Fruit fly (Drosophila melanogaster) whole organism, embryonic: Measurements from ENCODE around the gene witty.
A peak's percentile ranks its signal among the peaks of the same experiment; 100 is the strongest.

Experiments used
- BEAF-32 ChIP-seq: fragments of 200-800 bp; sonication (Bioruptor generic); optimal IDR thresholded peaks from 3 replicates; lab custom pipeline; 2017; ENCODE audit warnings: missing biosample characterization, missing genetic modification characterization, mild to moderate bottlenecking, moderate library complexity, missing genetic modification reagents
- Bgb ChIP-seq: fragments of 200-800 bp; sonication (Bioruptor generic); IDR thresholded peaks from 2 replicates; pipeline ENCODE4 v1.3.6; 2022; ENCODE audit warnings: missing biosample characterization, missing genetic modification characterization; ENCODE audit not compliant: partially characterized antibody
- CG13775 ChIP-seq: fragments of 200-800 bp; sonication (Bioruptor generic); optimal IDR thresholded peaks from 3 replicates; lab custom pipeline; 2017; ENCODE audit warnings: missing biosample characterization, mild to moderate bottlenecking, missing genetic modification characterization
- CG15514 ChIP-seq: fragments of 200-800 bp; sonication (Bioruptor generic); optimal IDR thresholded peaks from 3 replicates; lab custom pipeline; 2017; ENCODE audit warnings: missing biosample characterization, missing genetic modification characterization, mild to moderate bottlenecking, moderate library complexity, missing genetic modification reagents
- CG1602 ChIP-seq: fragments of 200-800 bp; sonication (Bioruptor generic); optimal IDR thresholded peaks from 3 replicates; lab custom pipeline; 2016; ENCODE audit warnings: missing biosample characterization, missing genetic modification characterization
- CG17328 ChIP-seq: fragments of 200-800 bp; sonication (Bioruptor generic); IDR thresholded peaks from 2 replicates; pipeline ENCODE4 v1.3.6; 2022; ENCODE audit warnings: missing biosample characterization, missing genetic modification characterization
- CG17568 ChIP-seq: fragments of 200-800 bp; sonication (Bioruptor generic); optimal IDR thresholded peaks from 2 replicates; lab custom pipeline; 2018; ENCODE audit warnings: missing biosample characterization, mild to moderate bottlenecking, missing genetic modification characterization, moderate library complexity
- CG18011 ChIP-seq: fragments of 200-800 bp; sonication (Bioruptor generic); optimal IDR thresholded peaks from 2 replicates; lab custom pipeline; 2017; ENCODE audit warnings: missing biosample characterization, missing genetic modification characterization, mild to moderate bottlenecking, moderate library complexity, missing genotype
- CG2712 ChIP-seq: fragments of 200-800 bp; optimal IDR thresholded peaks from 3 replicates; lab custom pipeline; 2019; ENCODE audit warnings: missing biosample characterization, mild to moderate bottlenecking, missing genetic modification characterization, moderate library complexity
- CG34224 ChIP-seq: fragments of 200-800 bp; sonication (Bioruptor generic); IDR thresholded peaks from 3 replicates; pipeline ENCODE4 v1.3.6; 2022; ENCODE audit warnings: missing biosample characterization, missing genetic modification characterization; ENCODE audit not compliant: partially characterized antibody
- CG3995 ChIP-seq: fragments of 200-800 bp; sonication (Bioruptor generic); optimal IDR thresholded peaks from 3 replicates; lab custom pipeline; 2016; ENCODE audit warnings: missing biosample characterization, missing genetic modification characterization
- CG42726 ChIP-seq: fragments of 200-800 bp; sonication (Bioruptor generic); IDR thresholded peaks from 2 replicates; pipeline ENCODE4 v1.3.6; 2022; ENCODE audit warnings: missing biosample characterization, missing genetic modification characterization; ENCODE audit not compliant: partially characterized antibody
- CG4707 ChIP-seq: fragments of 200-800 bp; sonication (Bioruptor generic); optimal IDR thresholded peaks from 2 replicates; lab custom pipeline; 2018; ENCODE audit warnings: missing biosample characterization, mild to moderate bottlenecking, missing genetic modification characterization, moderate library complexity
- CG4854 ChIP-seq: fragments of 200-800 bp; sonication (Bioruptor generic); optimal IDR thresholded peaks from 2 replicates; lab custom pipeline; 2016; ENCODE audit warnings: missing biosample characterization, missing genetic modification characterization, inconsistent platforms
- CG6765 ChIP-seq: fragments of 200-800 bp; sonication (Bioruptor generic); optimal IDR thresholded peaks from 3 replicates; lab custom pipeline; 2017; ENCODE audit warnings: missing biosample characterization, mild to moderate bottlenecking, missing genetic modification characterization
- CG6791 ChIP-seq: fragments of 200-800 bp; sonication (Bioruptor generic); IDR thresholded peaks from 3 replicates; pipeline ENCODE4 v1.3.6; 2022; ENCODE audit warnings: missing biosample characterization, missing genetic modification characterization; ENCODE audit not compliant: partially characterized antibody
- CG7963 ChIP-seq: fragments of 200-800 bp; sonication (Bioruptor generic); IDR thresholded peaks from 3 replicates; pipeline ENCODE4 v1.3.6; 2022; ENCODE audit warnings: missing biosample characterization, missing genetic modification characterization; ENCODE audit not compliant: partially characterized antibody
- CG7987 ChIP-seq: fragments of 200-800 bp; sonication (Bioruptor generic); optimal IDR thresholded peaks from 2 replicates; lab custom pipeline; 2018; ENCODE audit warnings: missing biosample characterization, mild to moderate bottlenecking, missing genetic modification characterization, moderate library complexity
- CoRest ChIP-seq: fragments of 200-800 bp; sonication (Bioruptor generic); optimal IDR thresholded peaks from 3 replicates; lab custom pipeline; 2018; ENCODE audit warnings: missing biosample characterization, mild to moderate bottlenecking, missing genetic modification characterization, moderate library complexity
- Doc3 ChIP-seq: fragments of 200-800 bp; sonication (Bioruptor generic); IDR thresholded peaks from 3 replicates; pipeline ENCODE4 v1.3.6; 2022; ENCODE audit warnings: missing biosample characterization, missing genetic modification characterization; ENCODE audit not compliant: partially characterized antibody
- Dref ChIP-seq: fragments of 200-800 bp; sonication (Bioruptor generic); IDR thresholded peaks from 2 replicates; pipeline ENCODE4 v1.3.6; 2022; ENCODE audit warnings: missing biosample characterization, missing genetic modification characterization
- E2f2 ChIP-seq: fragments of 200-800 bp; sonication (Bioruptor generic); IDR thresholded peaks from 2 replicates; pipeline ENCODE4 v1.3.6; 2022; ENCODE audit warnings: missing biosample characterization, missing genetic modification characterization
- Hand ChIP-seq: fragments of 200-800 bp; sonication (Bioruptor generic); optimal IDR thresholded peaks from 2 replicates; lab custom pipeline; 2017; ENCODE audit warnings: mild to moderate bottlenecking, missing biosample characterization, missing genetic modification reagents, missing genetic modification characterization
- Hr78 ChIP-seq, 2 experiments: fragments of 200-800 bp in 1 of 2; fragments of >200 bp in 1 of 2; sonication (Bioruptor generic) in 1 of 2; optimal IDR thresholded peaks; 2 replicates each; lab custom pipeline; 2017 to 2019; ENCODE audit warnings: missing biosample characterization in 2 of 2, missing genetic modification characterization in 2 of 2, mild to moderate bottlenecking in 1 of 2, moderate library complexity in 1 of 2
- Hsf ChIP-seq: fragments of 200-800 bp; sonication (Bioruptor generic); optimal IDR thresholded peaks from 3 replicates; lab custom pipeline; 2016; ENCODE audit warnings: missing biosample characterization, missing genetic modification characterization
- MBD-R2 ChIP-seq: fragments of 200-800 bp; sonication (Bioruptor generic); IDR thresholded peaks from 2 replicates; pipeline ENCODE4 v1.3.6; 2022; ENCODE audit warnings: missing biosample characterization, missing genetic modification characterization
- MESR4 ChIP-seq: fragments of 200-800 bp; sonication (Bioruptor generic); optimal IDR thresholded peaks from 2 replicates; lab custom pipeline; 2018; ENCODE audit warnings: missing biosample characterization, mild to moderate bottlenecking, missing genetic modification characterization, moderate library complexity
- Mad ChIP-seq: fragments of 200-800 bp; sonication (Bioruptor generic); optimal IDR thresholded peaks from 2 replicates; lab custom pipeline; 2016; ENCODE audit warnings: missing biosample characterization, missing genetic modification characterization
- Opbp ChIP-seq: fragments of 200-800 bp; sonication (Bioruptor generic); IDR thresholded peaks from 3 replicates; pipeline ENCODE4 v1.3.6; 2022; ENCODE audit warnings: missing biosample characterization, missing genetic modification characterization; ENCODE audit not compliant: partially characterized antibody
- Scr ChIP-seq: fragments of 200-800 bp; sonication (Bioruptor generic); IDR thresholded peaks from 2 replicates; pipeline ENCODE4 v1.3.6; 2022; ENCODE audit warnings: missing biosample characterization, missing genetic modification characterization; ENCODE audit not compliant: partially characterized antibody
- Sry-δ ChIP-seq: fragments of 200-800 bp; sonication (Bioruptor generic); optimal IDR thresholded peaks from 2 replicates; lab custom pipeline; 2016; ENCODE audit warnings: missing biosample characterization, missing genetic modification characterization
- Tbp ChIP-seq: fragments of >200 bp; optimal IDR thresholded peaks from 2 replicates; lab custom pipeline; 2018; ENCODE audit warnings: missing biosample characterization, missing genetic modification characterization
- Xrp1 ChIP-seq: fragments of 200-800 bp; sonication (Bioruptor generic); IDR thresholded peaks from 2 replicates; pipeline ENCODE4 v1.3.6; 2022; ENCODE audit warnings: missing biosample characterization, missing genetic modification characterization
- ap ChIP-seq: fragments of 200-800 bp; sonication (Bioruptor generic); IDR thresholded peaks from 2 replicates; pipeline ENCODE4 v1.3.6; 2022; ENCODE audit warnings: missing biosample characterization, missing genetic modification characterization
- ato ChIP-seq: fragments of 200-800 bp; sonication (Bioruptor generic); IDR thresholded peaks from 2 replicates; pipeline ENCODE4 v1.3.6; 2022; ENCODE audit warnings: missing biosample characterization, missing genetic modification characterization; ENCODE audit not compliant: partially characterized antibody
- az2 ChIP-seq: fragments of 200-800 bp; sonication (Bioruptor generic); optimal IDR thresholded peaks from 3 replicates; lab custom pipeline; 2016; ENCODE audit warnings: missing biosample characterization, missing genetic modification characterization
- dan ChIP-seq: fragments of 200-800 bp; sonication (Bioruptor generic); IDR thresholded peaks from 2 replicates; pipeline ENCODE4 v1.3.6; 2022; ENCODE audit warnings: missing biosample characterization, missing genetic modification characterization
- danr ChIP-seq: fragments of 200-800 bp; sonication (Bioruptor generic); IDR thresholded peaks from 2 replicates; pipeline ENCODE4 v1.3.6; 2022; ENCODE audit warnings: missing biosample characterization, missing genetic modification characterization
- dpn ChIP-seq, 2 experiments: fragments of 200-800 bp; sonication (Bioruptor generic); optimal IDR thresholded peaks; 3 replicates each; lab custom pipeline; 2016; ENCODE audit warnings: missing biosample characterization in 2 of 2, missing genetic modification characterization in 2 of 2
- gem ChIP-seq: fragments of 200-800 bp; sonication (Bioruptor generic); optimal IDR thresholded peaks from 2 replicates; lab custom pipeline; 2019; ENCODE audit warnings: missing biosample characterization, mild to moderate bottlenecking, missing genetic modification characterization, moderate library complexity
- gro ChIP-seq: fragments of 200-800 bp; sonication (Bioruptor generic); optimal IDR thresholded peaks from 2 replicates; lab custom pipeline; 2016; ENCODE audit warnings: missing biosample characterization, missing genetic modification characterization
- her ChIP-seq: fragments of 200-800 bp; sonication (Bioruptor generic); optimal IDR thresholded peaks from 2 replicates; lab custom pipeline; 2016; ENCODE audit warnings: missing biosample characterization, missing genetic modification characterization
- hkb ChIP-seq, 2 experiments: fragments of 200-800 bp in 1 of 2; fragments of >200 bp in 1 of 2; sonication (Bioruptor generic) in 1 of 2; IDR thresholded peaks in 1 of 2; optimal IDR thresholded peaks in 1 of 2; 2 replicates each; pipeline versions ENCODE4 v1.3.6 to Lab custom; 2017 to 2022; ENCODE audit warnings: missing biosample characterization in 1 of 2, missing genetic modification characterization in 1 of 2
- klu ChIP-seq: fragments of 200-800 bp; sonication (Bioruptor generic); IDR thresholded peaks from 2 replicates; pipeline ENCODE4 v1.3.6; 2022; ENCODE audit warnings: missing biosample characterization, missing genetic modification characterization
- oc ChIP-seq: fragments of 200-800 bp; sonication (Bioruptor generic); optimal IDR thresholded peaks from 2 replicates; lab custom pipeline; 2018; ENCODE audit warnings: missing biosample characterization, mild to moderate bottlenecking, missing genetic modification characterization, moderate library complexity
- org-1 ChIP-seq: fragments of 200-800 bp; sonication (Bioruptor generic); optimal IDR thresholded peaks from 2 replicates; lab custom pipeline; 2017; ENCODE audit warnings: missing biosample characterization, missing genetic modification characterization
- pfk ChIP-seq: fragments of 200-800 bp; sonication (Bioruptor generic); optimal IDR thresholded peaks from 2 replicates; lab custom pipeline; 2018; ENCODE audit warnings: missing biosample characterization, mild to moderate bottlenecking, missing genetic modification characterization, moderate library complexity
- unc-4 ChIP-seq: fragments of 200-800 bp; sonication (Bioruptor generic); IDR thresholded peaks from 2 replicates; pipeline ENCODE4 v1.3.6; 2022; ENCODE audit warnings: missing biosample characterization, missing genetic modification characterization; ENCODE audit not compliant: partially characterized antibody
- wdn ChIP-seq: fragments of 200-800 bp; sonication (Bioruptor generic); IDR thresholded peaks from 2 replicates; pipeline ENCODE4 v1.3.6; 2022; ENCODE audit warnings: missing biosample characterization, missing genetic modification characterization

Gene witty

dm6 chr2L:8305409-8305808 lies 32.7 kb upstream of the witty start, which contains the start of gene CG7840 (continued):
- TF ChIP-seq CG4707 (GFP tag; lab: Kevin White, UChicago), result no peak
- peak; percentile 91 for TF ChIP-seq Opbp (GFP tag; lab: Robert Waterston, UW)
- no peak for TF ChIP-seq org-1 (GFP tag; lab: Kevin White, UChicago)
- peak; percentile 89 for TF ChIP-seq Dref (GFP tag; lab: Robert Waterston, UW)
- peak; percentile 77 for TF ChIP-seq CG3995 (GFP tag; lab: Kevin White, UChicago)
- no peak for TF ChIP-seq CG18011 (GFP tag; lab: Kevin White, UChicago)
- TF ChIP-seq klu (GFP tag; lab: Robert Waterston, UW), result no peak
- peak; percentile 83 for TF ChIP-seq Sry-δ (GFP tag; lab: Kevin White, UChicago)
- TF ChIP-seq gem (tag; lab: Kevin White, UChicago), result no peak
- TF ChIP-seq CG15514 (GFP tag; lab: Kevin White, UChicago), result peak; percentile 54
- peak; percentile 91 for TF ChIP-seq CG34224 (GFP tag; lab: Robert Waterston, UW)
- no peak for TF ChIP-seq Hand
- peak; percentile 74 for TF ChIP-seq ato
- TF ChIP-seq CG7963 (GFP tag; lab: Robert Waterston, UW), result peak; percentile 83
- TF ChIP-seq E2f2 (GFP tag; lab: Robert Waterston, UW), result peak; percentile 93
- TF ChIP-seq Hr78 (GFP tag; optimal IDR thresholded peaks at IDR 0.05; lab: Kevin White, UChicago), result no peak
- TF ChIP-seq CG6791 (GFP tag; lab: Robert Waterston, UW), result peak; percentile 93
- no peak for TF ChIP-seq pfk (GFP tag; lab: Kevin White, UChicago)
- TF ChIP-seq wdn (GFP tag; lab: Robert Waterston, UW), result no peak
- no peak for TF ChIP-seq CG13775
- TF ChIP-seq CG6765 (GFP tag; lab: Kevin White, UChicago), result no peak
- no peak for TF ChIP-seq oc (tag; lab: Kevin White, UChicago)
- TF ChIP-seq CoRest (tag; lab: Kevin White, UChicago), result peak; percentile 3
- no peak for TF ChIP-seq her (GFP tag; lab: Kevin White, UChicago)
- TF ChIP-seq CG7987, result no peak
- TF ChIP-seq CG17568 (GFP tag; lab: Kevin White, UChicago), result no peak
- peak; percentile 90 for TF ChIP-seq Doc3 (GFP tag; lab: Robert Waterston, UW)
- no peak for TF ChIP-seq ap (GFP tag; lab: Robert Waterston, UW)
- TF ChIP-seq CG42726, result peak; percentile 84
- TF ChIP-seq CG1602 (GFP tag; lab: Kevin White, UChicago), result no peak
- TF ChIP-seq CG2712 (tag; lab: Kevin White, UChicago), result peak; percentile 5
- no peak for TF ChIP-seq dpn (GFP tag; optimal IDR thresholded peaks at IDR 0.05; lab: Kevin White, UChicago)
- TF ChIP-seq danr (GFP tag; lab: Robert Waterston, UW), result no peak
- TF ChIP-seq BEAF-32 (GFP tag; lab: Kevin White, UChicago), result peak; percentile 80
- peak; percentile 92 for TF ChIP-seq Bgb

dm6 chr2L:8307817-8308551 lies 30.1 kb upstream of the witty start, which contains the start of the genes Ostgamma and Mettl14:
Gene Ostgamma (minus strand): TSS chr2L:8308192.
Gene Mettl14 (plus strand): TSS chr2L:8308427.
- TF ChIP-seq CG4854 (GFP tag; lab: Kevin White, UChicago), result no peak
- no peak for TF ChIP-seq CG17328 (GFP tag; lab: Robert Waterston, UW)
- no peak for TF ChIP-seq dan (GFP tag; lab: Robert Waterston, UW)
- TF ChIP-seq Tbp (GFP tag; lab: Kevin White, UChicago), result no peak
- peak; percentile 83 for TF ChIP-seq unc-4 (GFP tag; lab: Robert Waterston, UW)
- TF ChIP-seq Xrp1 (GFP tag; lab: Robert Waterston, UW), result no peak
- TF ChIP-seq hkb (optimal IDR thresholded peaks at IDR 0.05; lab: Kevin White, UChicago), result no peak
- no peak for TF ChIP-seq hkb (GFP tag; IDR thresholded peaks at IDR 0.05; lab: Robert Waterston, UW)
- TF ChIP-seq gro (GFP tag; lab: Kevin White, UChicago), result no peak
- no peak for TF ChIP-seq Mad (GFP tag; lab: Kevin White, UChicago)
- TF ChIP-seq az2 (GFP tag; lab: Kevin White, UChicago), result peak; percentile 8
- TF ChIP-seq Hsf (GFP tag; lab: Kevin White, UChicago), result no peak
- peak; percentile 89 for TF ChIP-seq Scr (GFP tag; lab: Robert Waterston, UW)
- peak; percentile 55 for TF ChIP-seq MESR4 (GFP tag; lab: Kevin White, UChicago)
- peak; percentile 52 for TF ChIP-seq MBD-R2
